Fruit fly (Drosophila melanogaster) whole organism, wandering third instar larva: ENCODE results near the gene Mettl5.

Experiments
- Abd-B ChIP-seq: fragments of >200 bp; optimal IDR thresholded peaks from 2 replicates; lab custom pipeline; 2017; ENCODE audit warnings: missing biosample characterization, missing genetic modification characterization
- CG32264 ChIP-seq: fragments of 200-800 bp; sonication (Bioruptor generic); optimal IDR thresholded peaks from 2 replicates; lab custom pipeline; 2016; ENCODE audit warnings: missing biosample characterization, missing genetic modification characterization
- Dfd ChIP-seq: fragments of >200 bp; optimal IDR thresholded peaks from 2 replicates; lab custom pipeline; 2017; ENCODE audit warnings: missing biosample characterization, missing genetic modification characterization
- Hr83 ChIP-seq: fragments of 200-300 bp; sonication (Bioruptor generic); optimal IDR thresholded peaks from 2 replicates; lab custom pipeline; 2016; ENCODE audit warnings: missing biosample characterization, mild to moderate bottlenecking, missing genetic modification characterization, moderate library complexity; ENCODE audit not compliant: poor library complexity, severe bottlenecking
- Myc ChIP-seq: fragments of >200 bp; optimal IDR thresholded peaks from 2 replicates; lab custom pipeline; 2017
- Rel ChIP-seq, 2 experiments: fragments of 200-800 bp; sonication (Bioruptor generic) in 1 of 2; optimal IDR thresholded peaks; 2 replicates in 1 of 2; 3 replicates in 1 of 2; lab custom pipeline; 2016 to 2019; ENCODE audit warnings: mild to moderate bottlenecking in 2 of 2, missing biosample characterization in 2 of 2, missing genetic modification characterization in 2 of 2, moderate library complexity in 1 of 2
- Sp1 ChIP-seq: fragments of 200-800 bp; sonication (Bioruptor generic); optimal IDR thresholded peaks from 3 replicates; lab custom pipeline; 2019; ENCODE audit warnings: missing biosample characterization, mild to moderate bottlenecking, missing genetic modification characterization, moderate library complexity
- dl ChIP-seq, 2 experiments: fragments of 175-275, 200-275 bp in 1 of 2; fragments of 200-275 bp in 1 of 2; sonication (Bioruptor generic); optimal IDR thresholded peaks; lab custom pipeline; 2018; ENCODE audit warnings: mild to moderate bottlenecking in 2 of 2, missing biosample characterization in 2 of 2, missing genetic modification characterization in 2 of 2, moderate library complexity in 2 of 2; ENCODE audit not compliant: partially characterized antibody in 2 of 2, insufficient read depth in 1 of 2
- dmrt93B ChIP-seq: fragments of 200-800 bp; sonication (Bioruptor generic); optimal IDR thresholded peaks from 2 replicates; lab custom pipeline; 2018; ENCODE audit warnings: missing biosample characterization, mild to moderate bottlenecking, missing genetic modification characterization
- jim ChIP-seq: fragments of 175-275, 200-325 bp; sonication (Bioruptor generic); optimal IDR thresholded peaks from 2 replicates; lab custom pipeline; 2016; ENCODE audit warnings: missing biosample characterization, mild to moderate bottlenecking, missing genetic modification characterization
- sage ChIP-seq: fragments of 200-800 bp; sonication (Bioruptor generic); optimal IDR thresholded peaks from 2 replicates; lab custom pipeline; 2016; ENCODE audit warnings: missing biosample characterization, mild to moderate bottlenecking, missing genetic modification characterization
- usp ChIP-seq: fragments of >200 bp; optimal IDR thresholded peaks from 2 replicates; lab custom pipeline; 2017; ENCODE audit warnings: missing biosample characterization, missing genetic modification characterization

DNA sequence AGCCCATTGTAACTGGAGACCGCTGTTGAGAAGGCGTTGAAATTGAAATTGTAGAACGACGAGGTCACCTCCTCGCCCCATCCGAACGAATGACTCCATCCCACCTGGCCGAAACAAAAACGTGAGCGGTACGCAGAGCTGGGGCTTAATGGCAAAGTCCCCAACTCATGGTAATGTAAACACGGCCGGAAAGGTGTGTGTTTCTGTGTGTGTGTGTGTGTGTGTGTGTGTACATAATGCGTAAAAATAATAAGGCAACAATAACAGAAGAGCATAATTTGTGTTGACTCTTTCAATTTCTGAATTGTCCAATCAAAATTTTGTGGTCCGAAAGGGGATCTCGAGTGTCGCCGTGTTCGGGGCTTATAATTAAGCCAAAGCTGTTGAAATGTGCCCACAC is 42.1 kb upstream of the Mettl5 start:
- TF ChIP-seq dmrt93B, result no peak
- no peak for TF ChIP-seq jim (GFP tag; lab: Kevin White, UChicago)
- TF ChIP-seq Dfd (GFP tag; lab: Kevin White, UChicago), result no peak
- no peak for TF ChIP-seq Myc (lab: Kevin White, UChicago)
- TF ChIP-seq Rel (GFP tag; optimal IDR thresholded peaks at IDR 0.05; lab: Kevin White, UChicago), result no peak
- TF ChIP-seq Rel (tag; optimal IDR thresholded peaks at IDR 0.05; lab: Kevin White, UChicago), result no peak
- no peak for TF ChIP-seq usp (GFP tag; lab: Kevin White, UChicago)
- TF ChIP-seq Sp1 (GFP tag; lab: Kevin White, UChicago), result no peak
- TF ChIP-seq sage, result no peak
- no peak for TF ChIP-seq Hr83 (GFP tag; lab: Kevin White, UChicago)
- no peak for TF ChIP-seq Abd-B (GFP tag; lab: Kevin White, UChicago)
- TF ChIP-seq CG32264 (GFP tag; lab: Kevin White, UChicago), result no peak
- no peak for TF ChIP-seq dl (GFP tag; optimal IDR thresholded peaks at IDR 0.05; lab: Kevin White, UChicago; ENCODE audit: insufficient read depth in 1 of 2, partially characterized antibody in 2 of 2)
